Worm (Caenorhabditis elegans) whole organism, L1 larva: ENCODE measurements around the gene F09E5.8.

ENCODE experiments used
- C04F5.9 ChIP-seq: sonication (generic microtip); optimal IDR thresholded peaks from 2 replicates; lab custom pipeline; 2016; ENCODE audit warnings: missing genetic modification characterization, missing compliant biosample characterization
- C16A3.4 ChIP-seq: fragments of 150-350 bp; optimal IDR thresholded peaks from 2 replicates; lab custom pipeline; 2014; ENCODE audit warnings: missing biosample characterization, missing genetic modification characterization
- C34B4.2 ChIP-seq: sonication (generic microtip); optimal IDR thresholded peaks from 2 replicates; lab custom pipeline; 2017; ENCODE audit warnings: mild to moderate bottlenecking, missing genetic modification characterization, missing compliant biosample characterization
- F16B12.6 ChIP-seq: fragments of 150-350 bp; optimal IDR thresholded peaks from 2 replicates; lab custom pipeline; 2014; ENCODE audit warnings: missing biosample characterization, missing genetic modification characterization
- Y116A8C.19 ChIP-seq: sonication (generic microtip); optimal IDR thresholded peaks from 2 replicates; lab custom pipeline; 2016; ENCODE audit warnings: missing compliant biosample characterization, missing genetic modification characterization, borderline replicate concordance
- alr-1 ChIP-seq: fragments of 200-800 bp; sonication (Bioruptor generic); optimal IDR thresholded peaks from 2 replicates; lab custom pipeline; 2018; ENCODE audit warnings: borderline replicate concordance, mild to moderate bottlenecking, missing genetic modification characterization, missing compliant biosample characterization
- aly-2 ChIP-seq: fragments of 150-350 bp; optimal IDR thresholded peaks from 2 replicates; lab custom pipeline; 2014; ENCODE audit warnings: missing biosample characterization, missing genetic modification characterization
- ama-1 ChIP-seq: fragments of 150-350 bp; optimal IDR thresholded peaks from 2 replicates; lab custom pipeline; 2014
- ceh-63 ChIP-seq: fragments of 200-800 bp; sonication (Bioruptor generic); optimal IDR thresholded peaks from 2 replicates; lab custom pipeline; 2018; ENCODE audit warnings: mild to moderate bottlenecking, missing genetic modification characterization, missing compliant biosample characterization
- ceh-82 ChIP-seq, 3 experiments: fragments of 150-350 bp in 1 of 3; sonication (generic microtip) in 2 of 3; optimal IDR thresholded peaks; 2 replicates each; lab custom pipeline; 2014 to 2017; ENCODE audit warnings: missing biosample characterization in 3 of 3, missing genetic modification characterization in 3 of 3
- ces-1 ChIP-seq: fragments of 150-350 bp; optimal IDR thresholded peaks from 2 replicates; lab custom pipeline; 2014; ENCODE audit warnings: missing biosample characterization, missing genetic modification reagents, missing genetic modification characterization
- dpl-1 ChIP-seq, 3 experiments: fragments of 150-350 bp in 2 of 3; sonication (generic microtip) in 1 of 3; optimal IDR thresholded peaks; 2 replicates each; lab custom pipeline; 2014 to 2017; ENCODE audit warnings: missing biosample characterization in 3 of 3, missing genetic modification characterization in 3 of 3, missing genetic modification reagents in 3 of 3
- efl-1 ChIP-seq, 4 experiments: fragments of 150-350 bp; optimal IDR thresholded peaks in 3 of 4; peaks in 1 of 4; 1 replicate in 1 of 4; 2 replicates in 3 of 4; lab custom pipeline; 2014; ENCODE audit warnings: missing biosample characterization in 2 of 4, missing genetic modification characterization in 2 of 4, missing genetic modification reagents in 2 of 4
- egl-13 ChIP-seq: sonication (generic microtip); optimal IDR thresholded peaks from 2 replicates; lab custom pipeline; 2016; ENCODE audit warnings: missing genotype, missing genetic modification reagents, missing genetic modification characterization, missing compliant biosample characterization
- egl-27 ChIP-seq, 2 experiments: fragments of 150-350 bp in 1 of 2; sonication (generic microtip); optimal IDR thresholded peaks; 3 replicates each; lab custom pipeline; 2017 to 2018; ENCODE audit warnings: missing biosample characterization in 2 of 2, missing genetic modification characterization in 2 of 2, missing genetic modification reagents in 2 of 2
- elt-3 ChIP-seq, 6 experiments: fragments of 150-350 bp in 1 of 6; sonication (generic microtip); optimal IDR thresholded peaks; 2 replicates each; lab custom pipeline; 2017 to 2018; ENCODE audit warnings: missing biosample characterization in 6 of 6, missing genetic modification characterization in 6 of 6, inconsistent platforms in 1 of 6
- ets-5 ChIP-seq: fragments of 200-800 bp; sonication (Bioruptor generic); IDR thresholded peaks from 2 replicates; pipeline ENCODE4 v1.3.6; 2022; ENCODE audit warnings: missing genetic modification characterization, missing compliant biosample characterization
- fos-1 ChIP-seq: fragments of 150-350 bp; optimal IDR thresholded peaks from 2 replicates; lab custom pipeline; 2014; ENCODE audit warnings: missing biosample characterization, missing genetic modification characterization
- grh-1 ChIP-seq: fragments of 200-800 bp; sonication (Bioruptor generic); IDR thresholded peaks from 2 replicates; pipeline ENCODE4 v1.3.6; 2022; ENCODE audit warnings: missing genetic modification reagents, missing genetic modification characterization, missing compliant biosample characterization
- hlh-4 ChIP-seq: sonication (generic microtip); optimal IDR thresholded peaks from 2 replicates; lab custom pipeline; 2016; ENCODE audit warnings: mild to moderate bottlenecking, missing genetic modification characterization, missing compliant biosample characterization
- hpl-2 ChIP-seq: fragments of 150-350 bp; optimal IDR thresholded peaks from 2 replicates; lab custom pipeline; 2014; ENCODE audit warnings: missing biosample characterization, missing genetic modification reagents, missing genetic modification characterization
- irx-1 ChIP-seq: sonication (generic microtip); optimal IDR thresholded peaks from 2 replicates; lab custom pipeline; 2016; ENCODE audit warnings: missing genetic modification characterization, missing compliant biosample characterization
- isw-1 ChIP-seq: fragments of 200-800 bp; sonication (Bioruptor generic); IDR thresholded peaks from 2 replicates; pipeline ENCODE4 v1.3.6; 2022; ENCODE audit warnings: missing genetic modification characterization, missing compliant biosample characterization
- lin-13 ChIP-seq: fragments of 150-350 bp; optimal IDR thresholded peaks from 2 replicates; lab custom pipeline; 2014; ENCODE audit warnings: missing biosample characterization, missing genetic modification reagents, missing genetic modification characterization
- lir-3 ChIP-seq: sonication (generic microtip); optimal IDR thresholded peaks from 2 replicates; lab custom pipeline; 2016; ENCODE audit warnings: mild to moderate bottlenecking, missing genetic modification characterization, moderate library complexity, missing compliant biosample characterization; ENCODE audit not compliant: poor library complexity
- mef-2 ChIP-seq: fragments of 150-350 bp; optimal IDR thresholded peaks from 2 replicates; lab custom pipeline; 2014; ENCODE audit warnings: missing biosample characterization, missing genetic modification characterization
- nhr-19 ChIP-seq: fragments of 200-800 bp; sonication (Bioruptor generic); conservative IDR thresholded peaks from 2 replicates; pipeline ENCODE4 v1.3.6; 2022; ENCODE audit warnings: missing genetic modification characterization, missing compliant biosample characterization
- nhr-20 ChIP-seq: sonication (generic microtip); optimal IDR thresholded peaks from 2 replicates; lab custom pipeline; 2016; ENCODE audit warnings: mild to moderate bottlenecking, missing genetic modification characterization, missing compliant biosample characterization
- nhr-28 ChIP-seq: fragments of 150-350 bp; optimal IDR thresholded peaks from 2 replicates; lab custom pipeline; 2014; ENCODE audit warnings: missing biosample characterization, missing genetic modification characterization
- nhr-76 ChIP-seq: sonication (generic microtip); optimal IDR thresholded peaks from 2 replicates; lab custom pipeline; 2017; ENCODE audit warnings: missing biosample characterization, missing genetic modification characterization
- nhr-77 ChIP-seq: fragments of 150-350 bp; optimal IDR thresholded peaks from 2 replicates; lab custom pipeline; 2014; ENCODE audit warnings: missing biosample characterization, missing genetic modification characterization
- nhr-90 ChIP-seq: sonication (generic microtip); optimal IDR thresholded peaks from 2 replicates; lab custom pipeline; 2016; ENCODE audit warnings: mild to moderate bottlenecking, missing genetic modification characterization, missing compliant biosample characterization; ENCODE audit not compliant: poor library complexity
- pag-3 ChIP-seq: sonication (generic microtip); optimal IDR thresholded peaks from 2 replicates; lab custom pipeline; 2017; ENCODE audit warnings: missing genetic modification characterization, mild to moderate bottlenecking, missing compliant biosample characterization, antibody characterized with exemption, borderline replicate concordance; ENCODE audit not compliant: insufficient read depth
- pax-3 ChIP-seq: fragments of 200-800 bp; sonication (Bioruptor generic); optimal IDR thresholded peaks from 2 replicates; lab custom pipeline; 2018; ENCODE audit warnings: mild to moderate bottlenecking, missing genetic modification characterization, moderate library complexity, missing compliant biosample characterization
- rnt-1 ChIP-seq: sonication (generic microtip); optimal IDR thresholded peaks from 2 replicates; lab custom pipeline; 2016; ENCODE audit warnings: mild to moderate bottlenecking, missing genetic modification characterization, moderate library complexity, missing compliant biosample characterization
- snu-23 ChIP-seq: sonication (generic microtip); optimal IDR thresholded peaks from 2 replicates; lab custom pipeline; 2016; ENCODE audit warnings: missing genetic modification characterization, missing compliant biosample characterization
- sox-4 ChIP-seq: sonication (generic microtip); optimal IDR thresholded peaks from 2 replicates; lab custom pipeline; 2016; ENCODE audit warnings: missing genetic modification characterization, missing compliant biosample characterization
- tbx-2 ChIP-seq: sonication (generic microtip); optimal IDR thresholded peaks from 2 replicates; lab custom pipeline; 2016; ENCODE audit warnings: missing genetic modification characterization, missing compliant biosample characterization
- tlp-1 ChIP-seq: fragments of 150-350 bp; optimal IDR thresholded peaks from 2 replicates; lab custom pipeline; 2014; ENCODE audit warnings: missing biosample characterization, missing genetic modification characterization
- vab-15 ChIP-seq: sonication (generic microtip); optimal IDR thresholded peaks from 2 replicates; lab custom pipeline; 2017; ENCODE audit warnings: missing genotype, mild to moderate bottlenecking, missing genetic modification characterization, missing compliant biosample characterization
- xbp-1 ChIP-seq: sonication (generic microtip); optimal IDR thresholded peaks from 2 replicates; lab custom pipeline; 2016; ENCODE audit warnings: missing genetic modification characterization, missing compliant biosample characterization
- zip-4 ChIP-seq: fragments of 200-800 bp; sonication (Bioruptor generic); optimal IDR thresholded peaks from 2 replicates; lab custom pipeline; 2018; ENCODE audit warnings: mild to moderate bottlenecking, missing genetic modification characterization, moderate library complexity, missing compliant biosample characterization
- ztf-4 ChIP-seq: fragments of 150-350 bp; optimal IDR thresholded peaks from 2 replicates; lab custom pipeline; 2014; ENCODE audit warnings: missing biosample characterization, missing genetic modification characterization

F09E5.8 gene

DNA sequence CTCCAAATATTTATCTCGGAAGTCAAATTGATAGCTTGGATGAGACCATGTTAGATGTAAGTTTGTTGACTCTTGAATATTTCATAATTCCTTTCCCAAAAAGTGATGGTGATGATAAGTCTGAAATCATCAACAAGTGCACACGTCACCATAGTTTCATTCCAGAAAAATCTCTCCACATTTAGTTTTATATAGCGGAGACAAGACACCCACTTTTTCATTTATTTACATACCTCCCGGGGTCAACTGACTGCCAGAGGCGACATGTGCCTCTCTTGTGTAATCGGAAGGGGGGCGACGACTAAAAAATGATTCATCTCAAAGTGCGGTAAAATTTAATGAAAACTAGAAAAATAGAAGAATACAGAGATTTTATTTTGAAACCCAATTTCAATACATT is 12.2 kb upstream of the F09E5.8 start (continued):
- TF ChIP-seq C34B4.2 (tag; lab: Kevin White, UChicago) (no peak), lir-3 (tag; lab: Kevin White, UChicago) (no peak), snu-23 (GFP tag; lab: Kevin White, UChicago) (peak; percentile 40), nhr-20 (peak; percentile 51), nhr-19 (GFP tag; lab: Robert Waterston, UW) (no peak; the same call in 1 of the 2 replicates), ceh-63 (no peak), irx-1 (tag; lab: Kevin White, UChicago) (no peak), egl-27 (tag; optimal IDR thresholded peaks at IDR 0.05; lab: Kevin White, UChicago) (no peak), C16A3.4 (tag; lab: Kevin White, UChicago) (peak; percentile 12), hlh-4 (no peak), ama-1 (lab: Kevin White, UChicago) (no peak), ztf-4 (tag; lab: Kevin White, UChicago) (no peak), Y116A8C.19 (tag; lab: Kevin White, UChicago) (no peak), ets-5 (GFP tag; lab: Robert Waterston, UW) (no peak), nhr-77 (tag; lab: Kevin White, UChicago) (peak; percentile 18), F16B12.6 (tag; lab: Kevin White, UChicago) (no peak), tbx-2 (tag; lab: Kevin White, UChicago) (no peak), zip-4 (no peak), mef-2 (tag; lab: Kevin White, UChicago) (no peak), pax-3 (tag; lab: Kevin White, UChicago) (no peak), nhr-28 (tag; lab: Kevin White, UChicago) (no peak), aly-2 (tag; lab: Kevin White, UChicago) (no peak), ceh-82 (tag; optimal IDR thresholded peaks at IDR 0.05; lab: Kevin White, UChicago) (no peak), ces-1 (GFP tag; lab: Kevin White, UChicago) (no peak), pag-3 (tag; lab: Kevin White, UChicago) (no peak), alr-1 (tag; lab: Kevin White, UChicago) (no peak), egl-13 (peak; percentile 37), vab-15 (tag; lab: Kevin White, UChicago) (no peak), isw-1 (GFP tag; lab: Robert Waterston, UW) (no peak), xbp-1 (tag; lab: Kevin White, UChicago) (peak; percentile 23), sox-4 (no peak), grh-1 (no peak), C04F5.9 (tag; lab: Kevin White, UChicago) (no peak), hpl-2 (no peak), rnt-1 (tag; lab: Kevin White, UChicago) (peak; percentile 19), fos-1 (tag; lab: Kevin White, UChicago) (no peak), elt-3 (tag; optimal IDR thresholded peaks at IDR 0.05; lab: Kevin White, UChicago) (no peak), nhr-76 (tag; lab: Kevin White, UChicago) (no peak)

DNA sequence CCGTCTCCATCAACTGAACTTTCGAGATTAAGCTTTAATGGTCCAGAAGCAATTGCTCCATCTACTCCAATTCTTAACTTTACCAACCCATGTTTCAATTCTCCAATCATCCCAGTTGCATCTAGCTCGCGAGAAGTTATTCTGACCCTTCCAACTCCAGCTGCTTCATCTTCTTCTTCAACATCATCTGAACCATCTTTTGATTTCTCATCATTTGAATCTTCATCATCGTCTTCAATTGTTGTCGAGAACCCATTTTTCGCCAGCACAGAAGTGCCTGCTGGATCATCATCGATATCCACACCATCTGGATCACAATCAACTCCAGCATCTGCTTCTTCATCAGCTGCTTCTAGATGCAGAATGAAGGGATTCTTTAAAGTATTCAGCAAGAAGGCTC is 10.9 kb upstream of the F09E5.8 start:
- TF ChIP-seq tlp-1 (tag; lab: Kevin White, UChicago) (no peak), ama-1 (lab: Kevin White, UChicago) (peak; percentile 25), ces-1 (GFP tag; lab: Kevin White, UChicago) (no peak), dpl-1 (GFP tag; optimal IDR thresholded peaks at IDR 0.05; lab: Kevin White, UChicago) (no peak), efl-1 (optimal IDR thresholded peaks at IDR 0.05; lab: Kevin White, UChicago) (no peak), efl-1 (GFP tag; optimal IDR thresholded peaks at IDR 0.05 in 1 of 2; lab: Kevin White, UChicago) (no peak), nhr-90 (tag; lab: Kevin White, UChicago) (no peak), aly-2 (tag; lab: Kevin White, UChicago) (no peak), lin-13 (GFP tag; lab: Kevin White, UChicago) (no peak), nhr-76 (tag; lab: Kevin White, UChicago) (no peak), ceh-82 (tag; optimal IDR thresholded peaks at IDR 0.05; lab: Kevin White, UChicago) (peak in 1 of 3 experiments; percentile 4)
